Worm (Caenorhabditis elegans): ENCODE measurements around the gene F31F6.2.

DNA sequence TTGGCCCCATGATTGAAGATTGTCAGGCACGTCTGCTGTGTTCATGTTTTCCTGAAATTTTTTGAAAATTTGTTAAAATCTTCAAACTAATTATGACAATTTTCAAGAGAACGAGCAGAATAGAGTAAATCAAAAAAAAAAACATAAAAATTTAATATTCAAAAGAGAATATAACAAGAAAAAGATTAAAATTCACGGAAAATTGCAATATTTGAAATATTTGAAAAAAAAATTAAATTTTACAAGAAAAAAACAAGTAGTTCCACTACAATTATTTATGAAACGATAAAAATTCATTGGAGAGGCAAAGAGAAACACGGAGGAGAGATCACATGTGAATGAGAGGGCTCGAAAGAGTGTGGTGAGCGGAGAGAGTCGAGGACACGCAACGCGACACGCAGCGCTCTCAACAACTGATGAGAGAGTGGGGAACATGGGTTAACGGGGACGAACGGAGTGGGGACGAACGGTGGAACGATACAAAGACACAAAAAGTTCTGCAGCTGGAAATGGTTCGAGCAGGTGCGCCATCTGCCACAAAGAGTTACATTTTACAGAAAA is 47.1 kb downstream of the F31F6.2 start, which contains the start of gene mbk-1:
- TF ChIP-seq pqm-1 (tag; optimal IDR thresholded peaks at IDR 0.05) = no peak
- TF ChIP-seq Y22D7AL.16 (tag; optimal IDR thresholded peaks at IDR 0.05) = no peak
- TF ChIP-seq che-1 (tag; optimal IDR thresholded peaks at IDR 0.05) = no peak
- TF ChIP-seq nfya-1 (tag; optimal IDR thresholded peaks at IDR 0.05) = peak; percentile 75

Measured in whole organism, late embryonic.